Fruit fly (Drosophila melanogaster) whole organism, adult: Measurements from ENCODE around the gene CG5276.

Source experiments
- CG11617 ChIP-seq: fragments of 200-800 bp; sonication (Bioruptor generic); optimal IDR thresholded peaks from 2 replicates; lab custom pipeline; 2017; ENCODE audit warnings: mild to moderate bottlenecking, missing biosample characterization, missing genetic modification reagents, missing genetic modification characterization
- CG12768 ChIP-seq: fragments of 200-800 bp; sonication (Bioruptor generic); optimal IDR thresholded peaks from 2 replicates; lab custom pipeline; 2017; ENCODE audit warnings: missing biosample characterization, missing genetic modification characterization, mild to moderate bottlenecking, moderate library complexity, missing genetic modification reagents
- CG14711 ChIP-seq: fragments of 200-800 bp; sonication (Bioruptor generic); optimal IDR thresholded peaks from 2 replicates; lab custom pipeline; 2018; ENCODE audit warnings: missing biosample characterization, mild to moderate bottlenecking, missing genetic modification characterization, moderate library complexity
- CG33017 ChIP-seq: fragments of 200-800 bp; sonication (Bioruptor generic); optimal IDR thresholded peaks from 2 replicates; lab custom pipeline; 2018; ENCODE audit warnings: missing biosample characterization, mild to moderate bottlenecking, missing genetic modification characterization, moderate library complexity
- Clk ChIP-seq: fragments of 200-800 bp; sonication (Bioruptor generic); optimal IDR thresholded peaks from 2 replicates; lab custom pipeline; 2017; ENCODE audit warnings: missing biosample characterization, missing genetic modification characterization
- Crg-1 ChIP-seq: fragments of 200-800 bp; sonication (Bioruptor generic); optimal IDR thresholded peaks from 2 replicates; lab custom pipeline; 2016; ENCODE audit warnings: missing biosample characterization, missing genetic modification characterization
- cic ChIP-seq: fragments of 200-800 bp; sonication (Bioruptor generic); optimal IDR thresholded peaks from 2 replicates; lab custom pipeline; 2017; ENCODE audit warnings: missing biosample characterization, mild to moderate bottlenecking, missing genetic modification characterization, moderate library complexity
- cnc ChIP-seq, 2 experiments: fragments of >200 bp; optimal IDR thresholded peaks; 2 replicates each; lab custom pipeline; 2017
- kay ChIP-seq: fragments of 200-800 bp; sonication (Bioruptor generic); peaks from one replicate; lab custom pipeline; 2016; ENCODE audit warnings: missing biosample characterization, missing genetic modification characterization, borderline replicate concordance

- TF ChIP-seq Clk, result no peak
- peak; percentile 28 for TF ChIP-seq CG12768 (GFP tag; lab: Kevin White, UChicago)
- peak; percentile 14 for TF ChIP-seq kay (GFP tag; lab: Kevin White, UChicago)
- TF ChIP-seq CG11617 (GFP tag; lab: Kevin White, UChicago), result peak; percentile 27
- no peak for TF ChIP-seq CG14711 (tag; lab: Kevin White, UChicago)
- no peak for TF ChIP-seq CG33017
- no peak for TF ChIP-seq cnc (optimal IDR thresholded peaks at IDR 0.05; lab: Kevin White, UChicago)
- no peak for TF ChIP-seq Crg-1 (GFP tag; lab: Kevin White, UChicago)
- TF ChIP-seq cic (GFP tag; lab: Kevin White, UChicago), result peak; percentile 65
Observed at dm6 chr3R:11460502-11461358, 29.2 kb downstream of the CG5276 start, which contains the start of gene PGRP-LB.
